Worm (Caenorhabditis elegans) whole organism, young adult: ENCODE data around the gene Y22F5A.11.

Experiments
- B0261.1 ChIP-seq: sonication (generic microtip); optimal IDR thresholded peaks from 2 replicates; lab custom pipeline; 2016; ENCODE audit warnings: mild to moderate bottlenecking, missing genetic modification characterization, moderate library complexity, missing compliant biosample characterization
- B0336.3 ChIP-seq: fragments of 200-800 bp; sonication (Bioruptor generic); IDR thresholded peaks from 2 replicates; pipeline ENCODE4 v1.3.6; 2022; ENCODE audit warnings: missing genetic modification characterization, missing compliant biosample characterization
- C06A6.2 ChIP-seq: fragments of 200-800 bp; sonication (Bioruptor generic); conservative IDR thresholded peaks from 2 replicates; pipeline ENCODE4 v1.3.6; 2022; ENCODE audit warnings: missing genetic modification characterization, missing compliant biosample characterization
- D2030.7 ChIP-seq: fragments of 200-800 bp; sonication (Bioruptor generic); IDR thresholded peaks from 2 replicates; pipeline ENCODE4 v1.3.6; 2022; ENCODE audit warnings: missing genetic modification reagents, missing genetic modification characterization, missing compliant biosample characterization
- F39B2.1 ChIP-seq: fragments of 200-800 bp; sonication (Bioruptor generic); IDR thresholded peaks from 2 replicates; pipeline ENCODE4 v1.3.6; 2022; ENCODE audit warnings: missing genetic modification reagents, missing genetic modification characterization, missing compliant biosample characterization
- F49E8.2 ChIP-seq: sonication (generic microtip); optimal IDR thresholded peaks from 3 replicates; lab custom pipeline; 2017; ENCODE audit warnings: missing genetic modification characterization, mild to moderate bottlenecking, missing compliant biosample characterization, antibody characterized with exemption, moderate library complexity; ENCODE audit not compliant: insufficient read depth
- F55B11.4 ChIP-seq: sonication (generic microtip); optimal IDR thresholded peaks from 2 replicates; lab custom pipeline; 2016; ENCODE audit warnings: missing compliant biosample characterization, missing genetic modification characterization, borderline replicate concordance; ENCODE audit not compliant: insufficient read depth
- K12H6.12 ChIP-seq: fragments of 200-800 bp; sonication (Bioruptor generic); optimal IDR thresholded peaks from 2 replicates; lab custom pipeline; 2018; ENCODE audit warnings: mild to moderate bottlenecking, missing genetic modification characterization, missing compliant biosample characterization
- Y53F4B.3 ChIP-seq: fragments of 200-800 bp; sonication (Bioruptor generic); IDR thresholded peaks from 2 replicates; pipeline ENCODE4 v1.3.6; 2022; ENCODE audit warnings: missing genetic modification reagents, missing genetic modification characterization, missing compliant biosample characterization
- Y53G8AR.9 ChIP-seq: fragments of 200-800 bp; sonication (Bioruptor generic); conservative IDR thresholded peaks from 2 replicates; pipeline ENCODE4 v1.3.6; 2022; ENCODE audit warnings: missing genetic modification reagents, missing genetic modification characterization, missing compliant biosample characterization
- Y95B8A.8 ChIP-seq: fragments of 200-800 bp; sonication (Bioruptor generic); IDR thresholded peaks from 2 replicates; pipeline ENCODE4 v1.3.6; 2022; ENCODE audit warnings: missing genetic modification reagents, missing genetic modification characterization, missing compliant biosample characterization
- akir-1 ChIP-seq: fragments of 200-800 bp; sonication (Bioruptor generic); optimal IDR thresholded peaks from 2 replicates; lab custom pipeline; 2018; ENCODE audit warnings: mild to moderate bottlenecking, missing genetic modification characterization, moderate library complexity, missing compliant biosample characterization
- aptf-2 ChIP-seq: fragments of 200-800 bp; sonication (Bioruptor generic); conservative IDR thresholded peaks from 2 replicates; pipeline ENCODE4 v1.3.6; 2022; ENCODE audit warnings: missing genetic modification reagents, missing genetic modification characterization, missing compliant biosample characterization
- bed-1 ChIP-seq: fragments of 200-800 bp; sonication (Bioruptor generic); IDR thresholded peaks from 2 replicates; pipeline ENCODE4 v1.3.6; 2022; ENCODE audit warnings: missing genetic modification reagents, missing genetic modification characterization, missing compliant biosample characterization
- ceh-100 ChIP-seq: fragments of 200-800 bp; sonication (Bioruptor generic); IDR thresholded peaks from 2 replicates; pipeline ENCODE4 v1.3.6; 2022; ENCODE audit warnings: missing genetic modification reagents, missing genetic modification characterization, missing compliant biosample characterization
- ceh-27 ChIP-seq: fragments of 200-800 bp; sonication (Bioruptor generic); optimal IDR thresholded peaks from 2 replicates; lab custom pipeline; 2018; ENCODE audit warnings: mild to moderate bottlenecking, missing genetic modification characterization, moderate library complexity, missing compliant biosample characterization
- ceh-40 ChIP-seq: fragments of 200-800 bp; sonication (Bioruptor generic); IDR thresholded peaks from 2 replicates; pipeline ENCODE4 v1.3.6; 2022; ENCODE audit warnings: missing genetic modification characterization, missing compliant biosample characterization
- ceh-91 ChIP-seq: fragments of 200-800 bp; sonication (Bioruptor generic); IDR thresholded peaks from 2 replicates; pipeline ENCODE4 v1.3.6; 2022; ENCODE audit warnings: missing genetic modification reagents, missing genetic modification characterization, missing compliant biosample characterization
- die-1 ChIP-seq: sonication (generic microtip); optimal IDR thresholded peaks from 2 replicates; lab custom pipeline; 2016; ENCODE audit warnings: missing genotype, mild to moderate bottlenecking, missing genetic modification characterization, missing compliant biosample characterization
- dox-1 ChIP-seq: fragments of 200-800 bp; sonication (Bioruptor generic); IDR thresholded peaks from 2 replicates; pipeline ENCODE4 v1.3.6; 2022; ENCODE audit warnings: missing genetic modification reagents, missing genetic modification characterization, missing compliant biosample characterization
- dpl-1 ChIP-seq: fragments of 150-350 bp; optimal IDR thresholded peaks from 2 replicates; lab custom pipeline; 2014; ENCODE audit warnings: missing biosample characterization, missing genetic modification reagents, missing genetic modification characterization
- egl-44 ChIP-seq: fragments of 200-800 bp; sonication (Bioruptor generic); IDR thresholded peaks from 2 replicates; pipeline ENCODE4 v1.3.6; 2022; ENCODE audit warnings: missing genetic modification reagents, missing genetic modification characterization, missing compliant biosample characterization
- him-1 ChIP-seq: sonication (generic microtip); optimal IDR thresholded peaks from 2 replicates; lab custom pipeline; 2016; ENCODE audit warnings: missing genotype, missing genetic modification reagents, missing genetic modification characterization, missing compliant biosample characterization
- hmg-1.2 ChIP-seq: fragments of 200-800 bp; sonication (Bioruptor generic); IDR thresholded peaks from 2 replicates; pipeline ENCODE4 v1.3.6; 2022; ENCODE audit warnings: missing genetic modification reagents, missing genetic modification characterization, missing compliant biosample characterization
- let-526 ChIP-seq: fragments of 200-800 bp; sonication (Bioruptor generic); IDR thresholded peaks from 2 replicates; pipeline ENCODE4 v1.3.6; 2022; ENCODE audit warnings: missing genetic modification reagents, missing genetic modification characterization, missing compliant biosample characterization
- lin-26 ChIP-seq: fragments of 200-800 bp; sonication (Bioruptor generic); IDR thresholded peaks from 2 replicates; pipeline ENCODE4 v1.3.6; 2022; ENCODE audit warnings: missing genetic modification reagents, missing genetic modification characterization, missing compliant biosample characterization
- lin-54 ChIP-seq: fragments of 200-800 bp; sonication (Bioruptor generic); optimal IDR thresholded peaks from 2 replicates; lab custom pipeline; 2018; ENCODE audit warnings: mild to moderate bottlenecking, missing genetic modification characterization, missing compliant biosample characterization
- madf-6 ChIP-seq: fragments of 200-800 bp; sonication (Bioruptor generic); IDR thresholded peaks from 2 replicates; pipeline ENCODE4 v1.3.6; 2022; ENCODE audit warnings: missing genetic modification reagents, missing genetic modification characterization, missing compliant biosample characterization
- madf-8 ChIP-seq: fragments of 200-800 bp; sonication (Bioruptor generic); conservative IDR thresholded peaks from 2 replicates; pipeline ENCODE4 v1.3.6; 2022; ENCODE audit warnings: missing genetic modification reagents, missing genetic modification characterization, missing compliant biosample characterization
- mcd-1 ChIP-seq: fragments of 200-800 bp; sonication (Bioruptor generic); IDR thresholded peaks from 2 replicates; pipeline ENCODE4 v1.3.6; 2022; ENCODE audit warnings: missing genetic modification reagents, missing genetic modification characterization, missing compliant biosample characterization
- nfya-1 ChIP-seq: sonication (generic microtip); optimal IDR thresholded peaks from 2 replicates; lab custom pipeline; 2017; ENCODE audit warnings: antibody characterized with exemption, missing compliant biosample characterization, missing genetic modification characterization, borderline replicate concordance; ENCODE audit not compliant: insufficient read depth
- nfya-2 ChIP-seq: fragments of 200-800 bp; sonication (Bioruptor generic); IDR thresholded peaks from 2 replicates; pipeline ENCODE4 v1.3.6; 2022; ENCODE audit warnings: missing genetic modification reagents, missing genetic modification characterization, missing compliant biosample characterization
- nfyb-1 ChIP-seq: fragments of 200-800 bp; sonication (Bioruptor generic); IDR thresholded peaks from 2 replicates; pipeline ENCODE4 v1.3.6; 2022; ENCODE audit warnings: missing genetic modification reagents, missing genetic modification characterization, missing compliant biosample characterization
- nhr-120 ChIP-seq: fragments of 200-800 bp; sonication (Bioruptor generic); IDR thresholded peaks from 2 replicates; pipeline ENCODE4 v1.3.6; 2022; ENCODE audit warnings: missing genetic modification characterization, missing compliant biosample characterization
- pha-4 ChIP-seq: fragments of 150-350 bp; sonication (generic microtip); optimal IDR thresholded peaks from 2 replicates; lab custom pipeline; 2014; ENCODE audit warnings: missing biosample characterization, missing genetic modification reagents, missing genetic modification characterization
- sptf-2 ChIP-seq: fragments of 200-800 bp; sonication (Bioruptor generic); optimal IDR thresholded peaks from 2 replicates; lab custom pipeline; 2018; ENCODE audit warnings: mild to moderate bottlenecking, missing genetic modification characterization, missing compliant biosample characterization
- zfh-2 ChIP-seq: fragments of 200-800 bp; sonication (Bioruptor generic); conservative IDR thresholded peaks from 2 replicates; pipeline ENCODE4 v1.3.6; 2022; ENCODE audit warnings: missing genetic modification reagents, missing genetic modification characterization, missing compliant biosample characterization
- ztf-26 ChIP-seq: sonication (generic microtip); optimal IDR thresholded peaks from 2 replicates; lab custom pipeline; 2017; ENCODE audit warnings: missing genetic modification characterization, missing compliant biosample characterization
- ztf-28 ChIP-seq: fragments of 200-800 bp; sonication (Bioruptor generic); IDR thresholded peaks from 2 replicates; pipeline ENCODE4 v1.3.6; 2022; ENCODE audit warnings: missing genetic modification reagents, missing genetic modification characterization, missing compliant biosample characterization

Gene Y22F5A.11

ce11 chrV:10248255-10248979, 27.0 kb downstream of the Y22F5A.11 start, which contains the start of gene akt-1:
TSS of gene akt-1 (plus strand) at chrV:10248905.
- TF ChIP-seq B0261.1 (tag; lab: Kevin White, UChicago) (no peak), Y53G8AR.9 (GFP tag; lab: Robert Waterston, UW) (0 out of 2 replicates have a peak, but pooled peaks have one; percentile 40), nfyb-1 (GFP tag; lab: Robert Waterston, UW) (0 out of 2 replicates have a peak, but pooled peaks have one; percentile 9), zfh-2 (GFP tag; lab: Robert Waterston, UW) (peak; percentile 44; the same call in 1 of the 2 replicates)

- TF ChIP-seq egl-44 (GFP tag; lab: Robert Waterston, UW) (no peak), F39B2.1 (GFP tag; lab: Robert Waterston, UW) (no peak), ztf-26 (tag; lab: Kevin White, UChicago) (no peak)
Observed at ce11 chrV:10247673-10248239, 27.7 kb downstream of the Y22F5A.11 start.

ce11 chrV:10246967-10247366, 28.5 kb downstream of the Y22F5A.11 start:
- peak; percentile 82 for TF ChIP-seq zfh-2 (GFP tag; lab: Robert Waterston, UW)
- no peak for TF ChIP-seq bed-1
- TF ChIP-seq Y53G8AR.9 (GFP tag; lab: Robert Waterston, UW): no peak
- TF ChIP-seq D2030.7 (GFP tag; lab: Robert Waterston, UW): 0 out of 2 replicates have a peak, but pooled peaks have one; percentile 5
- TF ChIP-seq lin-26: peak; percentile 44; the same call in 1 of the 2 replicates
- TF ChIP-seq nfyb-1 (GFP tag; lab: Robert Waterston, UW): 0 out of 2 replicates have a peak, but pooled peaks have one; percentile 25
- TF ChIP-seq ceh-40: 0 out of 2 replicates have a peak, but pooled peaks have one; percentile 48
- TF ChIP-seq let-526: peak; percentile 10; the same call in 1 of the 2 replicates
- 0 out of 2 replicates have a peak, but pooled peaks have one; percentile 9 for TF ChIP-seq dox-1
- peak; percentile 17; the same call in 1 of the 2 replicates for TF ChIP-seq hmg-1.2 (GFP tag; lab: Robert Waterston, UW)
- 0 out of 2 replicates have a peak, but pooled peaks have one; percentile 47 for TF ChIP-seq egl-44 (GFP tag; lab: Robert Waterston, UW)
- TF ChIP-seq nhr-120 (GFP tag; lab: Robert Waterston, UW): no peak
- TF ChIP-seq him-1 (tag; lab: Kevin White, UChicago): no peak

- peak; percentile 19 for TF ChIP-seq dpl-1
- TF ChIP-seq nfya-2 (GFP tag; lab: Robert Waterston, UW): no peak
- TF ChIP-seq B0336.3 (GFP tag; lab: Robert Waterston, UW): no peak
- TF ChIP-seq madf-8 (GFP tag; lab: Robert Waterston, UW): 0 out of 2 replicates have a peak, but pooled peaks have one; percentile 23
- TF ChIP-seq ztf-28 (GFP tag; lab: Robert Waterston, UW): no peak
- no peak for TF ChIP-seq F49E8.2 (tag; lab: Kevin White, UChicago)
- TF ChIP-seq nfya-1 (tag; lab: Kevin White, UChicago): no peak
- no peak for TF ChIP-seq aptf-2 (GFP tag; lab: Robert Waterston, UW)
- peak; percentile 46 for TF ChIP-seq ceh-91 (GFP tag; lab: Robert Waterston, UW)
- TF ChIP-seq mcd-1 (GFP tag; lab: Robert Waterston, UW): no peak; the same call in 1 of the 2 replicates
- TF ChIP-seq D2030.7 (GFP tag; lab: Robert Waterston, UW): peak; percentile 37; the same call in 1 of the 2 replicates
- TF ChIP-seq sptf-2 (GFP tag; lab: Kevin White, UChicago): no peak
- TF ChIP-seq ceh-27 (GFP tag; lab: Kevin White, UChicago): no peak
- TF ChIP-seq akir-1 (GFP tag; lab: Kevin White, UChicago): no peak
- TF ChIP-seq dox-1: peak; percentile 16; the same call in 1 of the 2 replicates
- TF ChIP-seq F55B11.4 (tag; lab: Kevin White, UChicago): no peak
- no peak for TF ChIP-seq C06A6.2 (GFP tag; lab: Robert Waterston, UW)
- peak; percentile 59 for TF ChIP-seq lin-54 (GFP tag; lab: Kevin White, UChicago)
- peak; percentile 50 for TF ChIP-seq madf-6 (GFP tag; lab: Robert Waterston, UW)
- TF ChIP-seq ceh-100 (GFP tag; lab: Robert Waterston, UW): no peak
- TF ChIP-seq Y95B8A.8 (GFP tag; lab: Robert Waterston, UW): no peak
- peak; percentile 74 for TF ChIP-seq K12H6.12
- no peak for TF ChIP-seq lin-26
- no peak for TF ChIP-seq Y53F4B.3 (GFP tag; lab: Robert Waterston, UW)
- TF ChIP-seq pha-4 (tag; lab: Kevin White, UChicago): no peak
- no peak for TF ChIP-seq die-1 (tag; lab: Kevin White, UChicago)
Observed at ce11 chrV:10246443-10246885, 29.0 kb downstream of the Y22F5A.11 start.
